Fruit fly (Drosophila melanogaster): ENCODE data around the gene CG16700.

Gene CG16700

DNA sequence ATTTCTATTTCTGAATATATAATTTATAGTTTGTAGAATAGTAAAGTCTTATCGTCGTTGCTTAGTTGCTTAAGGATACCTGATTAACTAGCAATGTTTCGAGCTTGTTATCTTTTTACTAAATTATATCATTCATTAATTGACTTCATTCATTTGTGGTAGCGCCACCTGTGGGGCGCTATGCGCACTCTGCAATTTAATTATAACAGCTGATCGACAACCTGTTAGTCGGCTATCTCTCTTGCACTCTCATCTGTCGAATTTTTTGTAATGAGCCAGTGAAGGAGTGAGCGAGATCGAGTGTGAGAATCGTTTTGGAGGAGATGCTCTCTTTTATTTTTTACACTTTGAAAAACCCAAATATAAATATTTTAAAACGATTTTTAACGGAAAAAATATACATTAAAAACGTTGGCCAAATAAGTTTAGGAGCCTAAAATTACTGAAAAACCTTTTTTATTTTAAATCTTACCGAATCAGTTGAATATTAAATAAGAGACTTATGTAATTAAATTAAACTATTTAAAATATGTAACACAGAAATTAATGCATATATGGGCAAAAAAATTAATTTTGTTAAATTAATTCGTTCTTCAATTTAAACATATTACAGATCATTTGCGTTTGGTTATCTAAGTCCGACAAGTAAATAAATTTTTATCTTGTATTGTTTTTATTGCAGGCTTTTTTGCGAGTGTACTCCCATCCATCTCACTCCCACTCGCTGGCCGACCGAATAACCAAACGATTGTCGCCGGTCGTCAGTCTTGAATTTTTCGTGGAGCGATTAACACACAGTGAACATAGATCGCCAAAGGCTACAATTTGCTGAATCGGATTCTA, at the start of gene CG16700, which contains the start of gene CG4991 (continued):
- TF ChIP-seq Lhr (GFP tag; optimal IDR thresholded peaks at IDR 0.05), result peak; percentile 5
- TF ChIP-seq CG34422 (GFP tag; IDR thresholded peaks at IDR 0.05), result peak; percentile 65; the same call in 1 of the 3 replicates
- peak; percentile 51; the same call in 1 of the 3 replicates for TF ChIP-seq so (GFP tag; IDR thresholded peaks at IDR 0.05)
- TF ChIP-seq ind (GFP tag; optimal IDR thresholded peaks at IDR 0.05), result peak; percentile 50
- peak; percentile 59; the same call in 1 of the 2 replicates for TF ChIP-seq ssp (GFP tag; IDR thresholded peaks at IDR 0.05)
- TF ChIP-seq croc (GFP tag; conservative IDR thresholded peaks at IDR 0.05), result peak; percentile 65
- peak; percentile 63 for TF ChIP-seq CG12299 (tag; optimal IDR thresholded peaks at IDR 0.05)
- TF ChIP-seq CG6254 (GFP tag; optimal IDR thresholded peaks at IDR 0.05), result peak; percentile 14
- peak; percentile 65 for TF ChIP-seq CG32772 (GFP tag; IDR thresholded peaks at IDR 0.05)
- peak; percentile 70 for TF ChIP-seq org-1 (GFP tag; optimal IDR thresholded peaks at IDR 0.05)
- peak; percentile 76 for TF ChIP-seq CG18619 (GFP tag; optimal IDR thresholded peaks at IDR 0.05)
- no peak for TF ChIP-seq seq (GFP tag; IDR thresholded peaks at IDR 0.05)
- peak; percentile 83 for TF ChIP-seq Dek (tag; optimal IDR thresholded peaks at IDR 0.05)
- no peak for TF ChIP-seq Atf-2 (GFP tag; optimal IDR thresholded peaks at IDR 0.05)
- peak; percentile 37; the same call in 1 of the 2 replicates for TF ChIP-seq CG4730 (GFP tag; IDR thresholded peaks at IDR 0.05)
- TF ChIP-seq dm (GFP tag; optimal IDR thresholded peaks at IDR 0.05), result no peak
- TF ChIP-seq Atf6 (GFP tag; IDR thresholded peaks at IDR 0.05), result peak; percentile 58; the same call in 1 of the 2 replicates
- TF ChIP-seq NK7.1 (GFP tag; optimal IDR thresholded peaks at IDR 0.05), result no peak
- peak; percentile 62 for TF ChIP-seq ttk (GFP tag; IDR thresholded peaks at IDR 0.05)
- TF ChIP-seq CG13624 (GFP tag; optimal IDR thresholded peaks at IDR 0.05), result no peak
- no peak for TF ChIP-seq p53 (GFP tag; optimal IDR thresholded peaks at IDR 0.05)
- no peak for TF ChIP-seq unc-4 (GFP tag; IDR thresholded peaks at IDR 0.05; ENCODE audit: partially characterized antibody)
- TF ChIP-seq Rfx (GFP tag; IDR thresholded peaks at IDR 0.05), result peak; percentile 82
- no peak for TF ChIP-seq br (optimal IDR thresholded peaks at IDR 0.05)
- no peak for TF ChIP-seq Opbp (GFP tag; IDR thresholded peaks at IDR 0.05; ENCODE audit: partially characterized antibody)
- no peak for TF ChIP-seq Bgb (GFP tag; IDR thresholded peaks at IDR 0.05; ENCODE audit: partially characterized antibody)
- TF ChIP-seq CG3726 (GFP tag; IDR thresholded peaks at IDR 0.05), result no peak
- TF ChIP-seq Dad (GFP tag; optimal IDR thresholded peaks at IDR 0.05), result no peak
- peak; percentile 87 for TF ChIP-seq dmrt99B (tag; optimal IDR thresholded peaks at IDR 0.05)
- peak in 1 of 2 experiments; percentile 20 for TF ChIP-seq insv (GFP tag; optimal IDR thresholded peaks at IDR 0.05)
- TF ChIP-seq MTF-1 (GFP tag; optimal IDR thresholded peaks at IDR 0.05; ENCODE audit: borderline replicate concordance), result no peak
- no peak for TF ChIP-seq Optix (GFP tag; IDR thresholded peaks at IDR 0.05)
- TF ChIP-seq CG1792 (GFP tag; optimal IDR thresholded peaks at IDR 0.05), result no peak
- TF ChIP-seq fu2 (GFP tag; optimal IDR thresholded peaks at IDR 0.05), result no peak
- peak; percentile 80 for TF ChIP-seq Fer1 (GFP tag; optimal IDR thresholded peaks at IDR 0.05)
- no peak for TF ChIP-seq CG16779 (GFP tag; IDR thresholded peaks at IDR 0.05)
- peak; percentile 80 for TF ChIP-seq D19A (tag; optimal IDR thresholded peaks at IDR 0.05)
- TF ChIP-seq lola (GFP tag; optimal IDR thresholded peaks at IDR 0.05), result peak in 1 of 3 experiments; percentile 92
- no peak; the same call in 2 of the 3 replicates for TF ChIP-seq CG14050 (GFP tag; IDR thresholded peaks at IDR 0.05)
- TF ChIP-seq nmo (GFP tag; optimal IDR thresholded peaks at IDR 0.05), result peak; percentile 93
- TF ChIP-seq CG3281 (GFP tag; optimal IDR thresholded peaks at IDR 0.05), result peak; percentile 84
- peak; percentile 82 for TF ChIP-seq CG9215 (GFP tag; IDR thresholded peaks at IDR 0.05)
- TF ChIP-seq CG12071 (GFP tag; optimal IDR thresholded peaks at IDR 0.05), result no peak
- TF ChIP-seq ham (GFP tag; IDR thresholded peaks at IDR 0.05), result no peak
- TF ChIP-seq row (GFP tag; IDR thresholded peaks at IDR 0.05), result peak; percentile 83
- TF ChIP-seq CG17361 (GFP tag; IDR thresholded peaks at IDR 0.05), result peak; percentile 96
- peak; percentile 76 for TF ChIP-seq nerfin-1 (tag; optimal IDR thresholded peaks at IDR 0.05)
- TF ChIP-seq Nf-YB (GFP tag; optimal IDR thresholded peaks at IDR 0.05), result peak; percentile 72
- TF ChIP-seq Fer3 (tag; optimal IDR thresholded peaks at IDR 0.05), result peak; percentile 71
